Worm (Caenorhabditis elegans) whole organism, L2 larva: ENCODE measurements around the gene F55E10.4.

Experiments
- F13H6.1 ChIP-seq: sonication (generic microtip); optimal IDR thresholded peaks from 2 replicates; lab custom pipeline; 2016; ENCODE audit warnings: missing genetic modification characterization, missing compliant biosample characterization
- R02D3.7 ChIP-seq: fragments of 150-350 bp; optimal IDR thresholded peaks from 2 replicates; lab custom pipeline; 2014; ENCODE audit warnings: missing biosample characterization, missing genetic modification characterization
- Y55F3AM.14 ChIP-seq: fragments of 200-800 bp; sonication (Bioruptor generic); optimal IDR thresholded peaks from 2 replicates; lab custom pipeline; 2018; ENCODE audit warnings: mild to moderate bottlenecking, missing genetic modification characterization, missing compliant biosample characterization
- alr-1 ChIP-seq: fragments of 150-350 bp; optimal IDR thresholded peaks from 2 replicates; lab custom pipeline; 2014; ENCODE audit warnings: missing biosample characterization, missing genetic modification characterization
- ama-1 ChIP-seq: fragments of 150-350 bp; optimal IDR thresholded peaks from 2 replicates; lab custom pipeline; 2018; ENCODE audit warnings: inconsistent platforms
- blmp-1 ChIP-seq: sonication (generic microtip); optimal IDR thresholded peaks from 2 replicates; lab custom pipeline; 2017; ENCODE audit warnings: missing genetic modification characterization, mild to moderate bottlenecking, missing compliant biosample characterization, antibody characterized with exemption, moderate library complexity; ENCODE audit not compliant: insufficient read depth
- ceh-16 ChIP-seq: fragments of 150-350 bp; optimal IDR thresholded peaks from 2 replicates; lab custom pipeline; 2014; ENCODE audit warnings: missing biosample characterization, missing genetic modification characterization
- ceh-82 ChIP-seq: fragments of 150-350 bp; optimal IDR thresholded peaks from 2 replicates; lab custom pipeline; 2014; ENCODE audit warnings: missing biosample characterization, missing genetic modification characterization
- crh-2 ChIP-seq: sonication (generic microtip); optimal IDR thresholded peaks from 2 replicates; lab custom pipeline; 2017; ENCODE audit warnings: missing biosample characterization, missing genetic modification characterization
- elt-1 ChIP-seq: fragments of 150-350 bp; optimal IDR thresholded peaks from 2 replicates; lab custom pipeline; 2014; ENCODE audit warnings: missing biosample characterization, missing genetic modification characterization
- elt-3 ChIP-seq: sonication (generic microtip); optimal IDR thresholded peaks from 2 replicates; lab custom pipeline; 2017; ENCODE audit warnings: missing biosample characterization, missing genetic modification characterization
- fos-1 ChIP-seq: fragments of 150-350 bp; optimal IDR thresholded peaks from 2 replicates; lab custom pipeline; 2014; ENCODE audit warnings: missing biosample characterization, missing genetic modification characterization
- lin-11 ChIP-seq: fragments of 150-350 bp; sonication (generic microtip); optimal IDR thresholded peaks from 2 replicates; lab custom pipeline; 2014; ENCODE audit warnings: missing biosample characterization, missing genetic modification characterization, inconsistent platforms, mixed read lengths
- lin-13 ChIP-seq: fragments of 150-350 bp; optimal IDR thresholded peaks from 2 replicates; lab custom pipeline; 2014; ENCODE audit warnings: missing biosample characterization, missing genetic modification reagents, missing genetic modification characterization
- lin-39 ChIP-seq: fragments of 150-350 bp; optimal IDR thresholded peaks from 2 replicates; lab custom pipeline; 2014; ENCODE audit warnings: missing biosample characterization, missing genetic modification reagents, missing genetic modification characterization
- lsy-2 ChIP-seq, 2 experiments: fragments of 150-350 bp in 1 of 2; sonication (generic microtip) in 1 of 2; optimal IDR thresholded peaks; 2 replicates each; lab custom pipeline; 2014 to 2017; ENCODE audit warnings: missing biosample characterization in 2 of 2, missing genetic modification characterization in 2 of 2
- mab-5 ChIP-seq: fragments of 150-350 bp; optimal IDR thresholded peaks from 2 replicates; lab custom pipeline; 2014; ENCODE audit warnings: missing biosample characterization, missing genetic modification characterization
- mdl-1 ChIP-seq, 2 experiments: fragments of 150-350 bp in 1 of 2; sonication (generic microtip) in 1 of 2; optimal IDR thresholded peaks; 2 replicates each; lab custom pipeline; 2017; ENCODE audit warnings: missing biosample characterization in 2 of 2, missing genetic modification characterization in 2 of 2
- nhr-12 ChIP-seq: fragments of 150-350 bp; optimal IDR thresholded peaks from 2 replicates; lab custom pipeline; 2014; ENCODE audit warnings: missing biosample characterization, missing genetic modification characterization
- nhr-129 ChIP-seq: fragments of 150-350 bp; optimal IDR thresholded peaks from 2 replicates; lab custom pipeline; 2014; ENCODE audit warnings: missing biosample characterization, missing genetic modification characterization
- nhr-21 ChIP-seq: fragments of 150-350 bp; optimal IDR thresholded peaks from 2 replicates; lab custom pipeline; 2014; ENCODE audit warnings: missing biosample characterization, missing genetic modification characterization
- nhr-23 ChIP-seq: fragments of 150-350 bp; optimal IDR thresholded peaks from 2 replicates; lab custom pipeline; 2014; ENCODE audit warnings: missing biosample characterization, missing genetic modification reagents, missing genetic modification characterization
- nhr-237 ChIP-seq: fragments of 150-350 bp; optimal IDR thresholded peaks from 2 replicates; lab custom pipeline; 2014; ENCODE audit warnings: missing biosample characterization, missing genetic modification characterization
- nhr-25 ChIP-seq: fragments of 150-350 bp; sonication (generic microtip); optimal IDR thresholded peaks from 3 replicates; lab custom pipeline; 2014; ENCODE audit warnings: missing biosample characterization, missing genetic modification characterization
- nhr-77 ChIP-seq: fragments of 150-350 bp; optimal IDR thresholded peaks from 2 replicates; lab custom pipeline; 2014; ENCODE audit warnings: missing biosample characterization, missing genetic modification characterization
- sem-4 ChIP-seq: fragments of 150-350 bp; optimal IDR thresholded peaks from 2 replicates; lab custom pipeline; 2014; ENCODE audit warnings: missing biosample characterization, missing genetic modification reagents, missing genetic modification characterization
- sma-3 ChIP-seq: sonication (generic microtip); optimal IDR thresholded peaks from 2 replicates; lab custom pipeline; 2016; ENCODE audit warnings: missing genetic modification reagents, missing genetic modification characterization, missing compliant biosample characterization
- sma-9 ChIP-seq, 2 experiments: fragments of 150-350 bp in 1 of 2; sonication (generic microtip) in 1 of 2; optimal IDR thresholded peaks; 2 replicates each; lab custom pipeline; 2014 to 2016; ENCODE audit warnings: missing genetic modification characterization in 2 of 2, mild to moderate bottlenecking in 1 of 2, missing biosample characterization in 1 of 2, missing compliant biosample characterization in 1 of 2, missing genetic modification reagents in 1 of 2, moderate library complexity in 1 of 2
- unc-39 ChIP-seq: fragments of 150-350 bp; optimal IDR thresholded peaks from 2 replicates; lab custom pipeline; 2014; ENCODE audit warnings: missing biosample characterization, missing genetic modification characterization
- unc-55 ChIP-seq: fragments of 150-350 bp; sonication (generic microtip); optimal IDR thresholded peaks from 3 replicates; lab custom pipeline; 2014; ENCODE audit warnings: missing biosample characterization, missing genetic modification reagents, missing genetic modification characterization
- ztf-11 ChIP-seq: sonication (generic microtip); optimal IDR thresholded peaks from 2 replicates; lab custom pipeline; 2017; ENCODE audit warnings: missing biosample characterization, missing genetic modification characterization
- ztf-4 ChIP-seq: fragments of 150-350 bp; optimal IDR thresholded peaks from 2 replicates; lab custom pipeline; 2014; ENCODE audit warnings: missing biosample characterization, missing genetic modification characterization

The F55E10.4 gene

ce11 chrX:8362379-8362778, 34.7 kb upstream of the F55E10.4 start:
- no peak for TF ChIP-seq mdl-1 (tag; optimal IDR thresholded peaks at IDR 0.05; lab: Kevin White, UChicago)
- no peak for TF ChIP-seq R02D3.7 (tag; lab: Kevin White, UChicago)
- no peak for TF ChIP-seq Y55F3AM.14 (GFP tag; lab: Kevin White, UChicago)
- no peak for TF ChIP-seq alr-1 (tag; lab: Kevin White, UChicago)
- TF ChIP-seq sem-4 (tag; lab: Kevin White, UChicago): no peak
- no peak for TF ChIP-seq unc-55 (GFP tag; lab: Kevin White, UChicago)
- no peak for TF ChIP-seq ceh-16 (tag; lab: Kevin White, UChicago)
- no peak for TF ChIP-seq ama-1 (lab: Kevin White, UChicago)
- TF ChIP-seq nhr-237: no peak
- TF ChIP-seq lin-11 (tag; lab: Kevin White, UChicago): no peak
- TF ChIP-seq ztf-11: no peak
- no peak for TF ChIP-seq nhr-21 (tag; lab: Kevin White, UChicago)
- TF ChIP-seq elt-3 (tag; lab: Kevin White, UChicago): no peak
- no peak for TF ChIP-seq lin-13

- TF ChIP-seq nhr-25 (tag; lab: Kevin White, UChicago) (no peak), crh-2 (tag; lab: Kevin White, UChicago) (peak; percentile 7)
These were observed 28.6 kb upstream of the F55E10.4 start for ce11 chrX:8356305-8356704.

- TF ChIP-seq crh-2 (tag; lab: Kevin White, UChicago) (peak; percentile 61), nhr-77 (tag; lab: Kevin White, UChicago) (no peak), sma-9 (GFP tag; optimal IDR thresholded peaks at IDR 0.05; lab: Kevin White, UChicago) (peak; percentile 29), sma-9 (tag; optimal IDR thresholded peaks at IDR 0.05; lab: Kevin White, UChicago) (no peak), fos-1 (tag; lab: Kevin White, UChicago) (peak; percentile 83)
These were observed 27.6 kb upstream of the F55E10.4 start for ce11 chrX:8355350-8355749.

- TF ChIP-seq elt-3 (tag; lab: Kevin White, UChicago) (no peak), ceh-16 (tag; lab: Kevin White, UChicago) (no peak), nhr-12 (no peak), ztf-11 (no peak), lsy-2 (tag; optimal IDR thresholded peaks at IDR 0.05; lab: Kevin White, UChicago) (no peak), nhr-25 (tag; lab: Kevin White, UChicago) (no peak), nhr-77 (tag; lab: Kevin White, UChicago) (no peak), F13H6.1 (tag; lab: Kevin White, UChicago) (no peak), blmp-1 (no peak), nhr-21 (tag; lab: Kevin White, UChicago) (no peak), sma-3 (no peak), lin-11 (tag; lab: Kevin White, UChicago) (no peak)
These were observed 26.6 kb upstream of the F55E10.4 start for ce11 chrX:8354284-8354784.

- TF ChIP-seq sma-3 (no peak), nhr-23 (no peak), nhr-25 (tag; lab: Kevin White, UChicago) (no peak), fos-1 (tag; lab: Kevin White, UChicago) (no peak), elt-1 (no peak), sem-4 (tag; lab: Kevin White, UChicago) (no peak), lin-39 (tag; lab: Kevin White, UChicago) (no peak), R02D3.7 (tag; lab: Kevin White, UChicago) (no peak), ztf-11 (no peak)
These were observed 23.3 kb upstream of the F55E10.4 start, which contains the start of gene npr-28 for ce11 chrX:8350984-8351383. Gene npr-28, minus strand, starts transcription at chrX:8351084.

ce11 chrX:8346248-8346647, 18.5 kb upstream of the F55E10.4 start, which contains the start of gene drd-5:
Gene drd-5, minus strand, starts transcription at chrX:8346348.
- TF ChIP-seq nhr-77 (tag; lab: Kevin White, UChicago) (no peak), nhr-129 (tag; lab: Kevin White, UChicago) (no peak), nhr-237 (no peak), unc-55 (GFP tag; lab: Kevin White, UChicago) (no peak), mab-5 (tag; lab: Kevin White, UChicago) (no peak), ztf-4 (no peak), ama-1 (lab: Kevin White, UChicago) (no peak), blmp-1 (no peak), ceh-16 (tag; lab: Kevin White, UChicago) (no peak), unc-39 (tag; lab: Kevin White, UChicago) (no peak), ceh-82 (tag; lab: Kevin White, UChicago) (no peak), mdl-1 (tag; optimal IDR thresholded peaks at IDR 0.05; lab: Kevin White, UChicago) (no peak), nhr-12 (no peak)
- TF ChIP-seq, all 48 proteins: peak for 0
